Fruit fly (Drosophila melanogaster) whole organism, embryonic: ENCODE measurements around the gene CG31650.

Experiments
- Adf1 ChIP-seq: fragments of 200-800 bp; sonication (Bioruptor generic); IDR thresholded peaks from 2 replicates; pipeline ENCODE4 v1.3.6; 2022; ENCODE audit warnings: missing biosample characterization, missing genetic modification characterization
- Atf6 ChIP-seq: fragments of 200-800 bp; sonication (Bioruptor generic); IDR thresholded peaks from 2 replicates; pipeline ENCODE4 v1.3.6; 2022; ENCODE audit warnings: missing biosample characterization, missing genetic modification characterization
- Awh ChIP-seq: fragments of 200-800 bp; sonication (Bioruptor generic); IDR thresholded peaks from 2 replicates; pipeline ENCODE4, ENCODE4 v1.3.6; 2022; ENCODE audit warnings: missing biosample characterization, missing genetic modification characterization
- CG10274 ChIP-seq: fragments of 200-800 bp; sonication (Bioruptor generic); optimal IDR thresholded peaks from 3 replicates; lab custom pipeline; 2017; ENCODE audit warnings: missing biosample characterization, mild to moderate bottlenecking, missing genetic modification characterization
- CG11093 ChIP-seq: fragments of 200-800 bp; sonication (Bioruptor generic); IDR thresholded peaks from 3 replicates; pipeline ENCODE4 v1.3.6; 2022; ENCODE audit warnings: missing biosample characterization, missing genetic modification characterization
- CG12391 ChIP-seq: fragments of 200-800 bp; sonication (Bioruptor generic); optimal IDR thresholded peaks from 3 replicates; lab custom pipeline; 2018; ENCODE audit warnings: missing biosample characterization, mild to moderate bottlenecking, missing genetic modification characterization, moderate library complexity
- CG13287 ChIP-seq: fragments of 200-800 bp; sonication (Bioruptor generic); IDR thresholded peaks from 2 replicates; pipeline ENCODE4 v1.3.6; 2022; ENCODE audit warnings: missing biosample characterization, missing genetic modification characterization; ENCODE audit not compliant: partially characterized antibody
- CG13894 ChIP-seq: fragments of 200-800 bp; sonication (Bioruptor generic); optimal IDR thresholded peaks from 3 replicates; lab custom pipeline; 2018; ENCODE audit warnings: missing biosample characterization, mild to moderate bottlenecking, missing genetic modification characterization, moderate library complexity
- CG17385 ChIP-seq: fragments of 200-800 bp; sonication (Bioruptor generic); optimal IDR thresholded peaks from 3 replicates; lab custom pipeline; 2018; ENCODE audit warnings: missing biosample characterization, mild to moderate bottlenecking, missing genetic modification characterization
- CG18599 ChIP-seq: fragments of 200-800 bp; sonication (Bioruptor generic); optimal IDR thresholded peaks from 3 replicates; lab custom pipeline; 2017; ENCODE audit warnings: missing biosample characterization, missing genetic modification characterization, mild to moderate bottlenecking, moderate library complexity, missing genetic modification reagents
- CG2875 ChIP-seq: fragments of 200-800 bp; sonication (Bioruptor generic); optimal IDR thresholded peaks from 2 replicates; lab custom pipeline; 2017; ENCODE audit warnings: missing biosample characterization, mild to moderate bottlenecking, missing genetic modification characterization, missing genetic modification reagents
- CG3838 ChIP-seq: fragments of 200-800 bp; sonication (Bioruptor generic); optimal IDR thresholded peaks from 3 replicates; lab custom pipeline; 2016; ENCODE audit warnings: missing biosample characterization, missing genetic modification characterization
- CG5180 ChIP-seq: fragments of 200-800 bp; sonication (Bioruptor generic); optimal IDR thresholded peaks from 3 replicates; lab custom pipeline; 2017; ENCODE audit warnings: missing biosample characterization, missing genetic modification characterization, mild to moderate bottlenecking, moderate library complexity, missing genetic modification reagents
- CG7987 ChIP-seq: fragments of 200-800 bp; sonication (Bioruptor generic); optimal IDR thresholded peaks from 2 replicates; lab custom pipeline; 2018; ENCODE audit warnings: missing biosample characterization, mild to moderate bottlenecking, missing genetic modification characterization, moderate library complexity
- CG8281 ChIP-seq: fragments of 200-800 bp; sonication (Bioruptor generic); optimal IDR thresholded peaks from 2 replicates; lab custom pipeline; 2018; ENCODE audit warnings: missing biosample characterization, mild to moderate bottlenecking, missing genetic modification characterization, moderate library complexity
- CG9215 ChIP-seq: fragments of 200-800 bp; sonication (Bioruptor generic); IDR thresholded peaks from 2 replicates; pipeline ENCODE4 v1.3.6; 2022; ENCODE audit warnings: missing biosample characterization, missing genetic modification characterization
- D19A ChIP-seq: fragments of 200-800 bp; optimal IDR thresholded peaks from 3 replicates; lab custom pipeline; 2019; ENCODE audit warnings: missing biosample characterization, mild to moderate bottlenecking, missing genetic modification characterization, moderate library complexity
- D19B ChIP-seq: fragments of 200-800 bp; sonication (Bioruptor generic); optimal IDR thresholded peaks from 2 replicates; lab custom pipeline; 2017; ENCODE audit warnings: missing biosample characterization, mild to moderate bottlenecking, missing genetic modification characterization
- Deaf1 ChIP-seq: fragments of 200-800 bp; optimal IDR thresholded peaks from 3 replicates; lab custom pipeline; 2019; ENCODE audit warnings: missing biosample characterization, mild to moderate bottlenecking, missing genetic modification characterization, moderate library complexity
- Elba2 ChIP-seq: fragments of 200-800 bp; sonication (Bioruptor generic); optimal IDR thresholded peaks from 3 replicates; lab custom pipeline; 2016; ENCODE audit warnings: missing biosample characterization, missing genetic modification characterization
- Mad ChIP-seq: fragments of 200-800 bp; sonication (Bioruptor generic); optimal IDR thresholded peaks from 2 replicates; lab custom pipeline; 2016; ENCODE audit warnings: missing biosample characterization, missing genetic modification characterization
- NC2α ChIP-seq: fragments of 200-800 bp; sonication (Bioruptor generic); optimal IDR thresholded peaks from 2 replicates; lab custom pipeline; 2016; ENCODE audit warnings: missing biosample characterization, missing genetic modification characterization
- NFAT ChIP-seq: fragments of 200-800 bp; sonication (Bioruptor generic); IDR thresholded peaks from 2 replicates; pipeline ENCODE4 v1.3.6; 2022; ENCODE audit warnings: missing biosample characterization, missing genetic modification characterization
- Oaz ChIP-seq: fragments of 200-800 bp; sonication (Bioruptor generic); IDR thresholded peaks from 2 replicates; pipeline ENCODE4 v1.3.6; 2022; ENCODE audit warnings: missing biosample characterization, missing genetic modification characterization
- Sox102F ChIP-seq: fragments of 200-800 bp; sonication (Bioruptor generic); optimal IDR thresholded peaks from 2 replicates; lab custom pipeline; 2018; ENCODE audit warnings: missing biosample characterization, mild to moderate bottlenecking, missing genetic modification characterization, moderate library complexity
- Stat92E ChIP-seq, 3 experiments: fragments of >200 bp in 2 of 3; fragments of 200-800 bp in 1 of 3; sonication (Bioruptor generic) in 1 of 3; optimal IDR thresholded peaks; 2 replicates each; lab custom pipeline; 2017 to 2019; ENCODE audit warnings: missing biosample characterization in 3 of 3, missing genetic modification characterization in 3 of 3, mild to moderate bottlenecking in 1 of 3, moderate library complexity in 1 of 3
- TFAM ChIP-seq: fragments of 200-800 bp; sonication (Bioruptor generic); optimal IDR thresholded peaks from 2 replicates; lab custom pipeline; 2017; ENCODE audit warnings: missing biosample characterization, missing genetic modification characterization, inconsistent platforms
- Taf1 ChIP-seq: fragments of 200-800 bp; sonication (Bioruptor generic); IDR thresholded peaks from 2 replicates; pipeline ENCODE4 v1.3.6; 2022; ENCODE audit warnings: missing biosample characterization, missing genetic modification characterization
- Vsx1 ChIP-seq: fragments of 200-800 bp; sonication (Bioruptor generic); optimal IDR thresholded peaks from 2 replicates; lab custom pipeline; 2017; ENCODE audit warnings: missing biosample characterization, mild to moderate bottlenecking, missing genetic modification characterization, missing genetic modification reagents
- Xrp1 ChIP-seq: fragments of 200-800 bp; sonication (Bioruptor generic); IDR thresholded peaks from 2 replicates; pipeline ENCODE4 v1.3.6; 2022; ENCODE audit warnings: missing biosample characterization, missing genetic modification characterization
- da ChIP-seq: fragments of 200-800 bp; sonication (Bioruptor generic); optimal IDR thresholded peaks from 2 replicates; lab custom pipeline; 2016; ENCODE audit warnings: missing biosample characterization, missing genetic modification characterization
- dati ChIP-seq: fragments of 200-800 bp; sonication (Bioruptor generic); IDR thresholded peaks from 2 replicates; pipeline ENCODE4 v1.3.6; 2022; ENCODE audit warnings: missing biosample characterization, missing genetic modification characterization
- dimm ChIP-seq: fragments of 200-800 bp; sonication (Bioruptor generic); IDR thresholded peaks from 2 replicates; pipeline ENCODE4 v1.3.6; 2022; ENCODE audit warnings: missing biosample characterization, missing genetic modification characterization
- disco-r ChIP-seq: fragments of 200-800 bp; sonication (Bioruptor generic); optimal IDR thresholded peaks from 2 replicates; lab custom pipeline; 2016; ENCODE audit warnings: missing biosample characterization, missing genetic modification characterization
- dmrt99B ChIP-seq: fragments of 200-800 bp; sonication (Bioruptor generic); optimal IDR thresholded peaks from 2 replicates; lab custom pipeline; 2018; ENCODE audit warnings: missing biosample characterization, mild to moderate bottlenecking, missing genetic modification characterization, moderate library complexity
- ewg ChIP-seq: fragments of 200-800 bp; sonication (Bioruptor generic); optimal IDR thresholded peaks from 3 replicates; lab custom pipeline; 2017; ENCODE audit warnings: mild to moderate bottlenecking, missing biosample characterization, missing genetic modification reagents, missing genetic modification characterization
- eyg ChIP-seq: fragments of 200-800 bp; sonication (Bioruptor generic); optimal IDR thresholded peaks from 3 replicates; lab custom pipeline; 2016; ENCODE audit warnings: missing biosample characterization, missing genetic modification characterization
- fru ChIP-seq: fragments of >200 bp; optimal IDR thresholded peaks from 2 replicates; lab custom pipeline; 2017
- gsb-n ChIP-seq: fragments of 200-800 bp; sonication (Bioruptor generic); optimal IDR thresholded peaks from 3 replicates; lab custom pipeline; 2018; ENCODE audit warnings: missing biosample characterization, mild to moderate bottlenecking, missing genetic modification characterization
- kni ChIP-seq: fragments of 200-800 bp; sonication (Bioruptor generic); optimal IDR thresholded peaks from 3 replicates; lab custom pipeline; 2017; ENCODE audit warnings: mild to moderate bottlenecking, missing biosample characterization, missing genetic modification reagents, missing genetic modification characterization
- lilli ChIP-seq: fragments of 200-800 bp; sonication (Bioruptor generic); optimal IDR thresholded peaks from 3 replicates; lab custom pipeline; 2016; ENCODE audit warnings: missing biosample characterization, missing genetic modification characterization
- lmd ChIP-seq: fragments of 200-800 bp; sonication (Bioruptor generic); IDR thresholded peaks from 2 replicates; pipeline ENCODE4 v1.3.6; 2022; ENCODE audit warnings: missing biosample characterization, missing genetic modification characterization
- mld ChIP-seq: fragments of 200-800 bp; sonication (Bioruptor generic); IDR thresholded peaks from 3 replicates; pipeline ENCODE4 v1.3.6; 2022; ENCODE audit warnings: missing biosample characterization, missing genetic modification characterization; ENCODE audit not compliant: partially characterized antibody
- nerfin-2 ChIP-seq: fragments of 200-800 bp; sonication (Bioruptor generic); IDR thresholded peaks from 2 replicates; pipeline ENCODE4 v1.3.6; 2022; ENCODE audit warnings: missing biosample characterization, missing genetic modification characterization; ENCODE audit not compliant: partially characterized antibody
- onecut ChIP-seq: fragments of 200-800 bp; sonication (Bioruptor generic); IDR thresholded peaks from 2 replicates; pipeline ENCODE4 v1.3.6; 2022; ENCODE audit warnings: missing biosample characterization, missing genetic modification characterization
- pnt ChIP-seq: fragments of 200-800 bp; sonication (Bioruptor generic); optimal IDR thresholded peaks from 3 replicates; lab custom pipeline; 2016; ENCODE audit warnings: missing biosample characterization, missing genetic modification characterization
- repo ChIP-seq: fragments of 200-800 bp; sonication (Bioruptor generic); optimal IDR thresholded peaks from 2 replicates; lab custom pipeline; 2016; ENCODE audit warnings: missing biosample characterization, missing genetic modification characterization
- sc ChIP-seq, 3 experiments: fragments of >200 bp in 2 of 3; fragments of 200-800 bp in 1 of 3; sonication (Bioruptor generic) in 1 of 3; optimal IDR thresholded peaks; 2 replicates in 2 of 3; 3 replicates in 1 of 3; lab custom pipeline; 2017; ENCODE audit warnings: mild to moderate bottlenecking in 1 of 3, missing biosample characterization in 1 of 3, missing genetic modification characterization in 1 of 3, missing genetic modification reagents in 1 of 3
- vnd ChIP-seq: fragments of 200-800 bp; sonication (Bioruptor generic); IDR thresholded peaks from 3 replicates; pipeline ENCODE4 v1.3.6; 2022; ENCODE audit warnings: missing biosample characterization, missing genetic modification characterization; ENCODE audit not compliant: partially characterized antibody

The CG31650 gene

DNA sequence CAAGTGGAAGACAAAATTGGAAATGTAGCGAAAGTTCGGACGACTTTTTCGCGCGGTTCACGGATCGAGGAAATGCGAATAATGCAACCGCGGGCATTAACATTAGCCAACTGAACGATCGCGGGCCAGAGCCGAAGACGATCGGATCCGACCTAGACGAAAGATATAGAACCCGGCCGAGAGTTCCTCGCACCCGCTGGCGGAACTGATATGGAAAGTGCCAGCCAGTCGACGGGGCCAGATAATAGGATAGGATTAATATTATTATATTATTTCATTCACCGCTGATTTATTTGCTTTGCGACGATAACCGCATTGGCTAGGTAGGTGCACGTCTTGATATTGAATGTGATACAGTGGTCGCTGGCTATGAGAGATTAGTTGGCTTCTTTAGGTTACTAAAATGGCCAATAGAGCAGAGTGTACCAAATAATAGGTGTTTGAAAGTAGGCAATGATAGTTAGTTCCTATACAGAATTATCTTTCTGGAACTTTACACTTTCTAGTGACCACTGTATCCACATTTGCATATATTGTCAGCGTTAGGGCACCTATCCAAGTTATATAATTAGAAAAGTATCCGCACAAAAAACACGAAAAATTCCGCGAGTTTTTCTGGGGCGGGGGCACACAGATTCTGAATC lies 45.0 kb downstream of the CG31650 start (continued):
- TF ChIP-seq Oaz (GFP tag; lab: Robert Waterston, UW) (no peak), CG11093 (peak; percentile 69), nerfin-2 (GFP tag; lab: Robert Waterston, UW) (no peak), Awh (GFP tag; lab: Robert Waterston, UW) (peak; percentile 56; the same call in 1 of the 2 replicates), CG3838 (GFP tag; lab: Kevin White, UChicago) (no peak), TFAM (GFP tag; lab: Kevin White, UChicago) (no peak), dmrt99B (tag; lab: Kevin White, UChicago) (peak; percentile 71), CG7987 (GFP tag; lab: Kevin White, UChicago) (no peak), CG2875 (no peak), CG10274 (peak; percentile 28), Taf1 (GFP tag; lab: Robert Waterston, UW) (peak; percentile 68), dimm (GFP tag; lab: Robert Waterston, UW) (0 out of 2 replicates have a peak, but pooled peaks have one; percentile 25), Deaf1 (tag; lab: Kevin White, UChicago) (peak; percentile 41), D19A (tag; lab: Kevin White, UChicago) (no peak), sc (optimal IDR thresholded peaks at IDR 0.05; lab: Kevin White, UChicago) (no peak), sc (GFP tag; optimal IDR thresholded peaks at IDR 0.05; lab: Kevin White, UChicago) (peak; percentile 57), dati (GFP tag; lab: Robert Waterston, UW) (0 out of 2 replicates have a peak, but pooled peaks have one; percentile 49), Sox102F (GFP tag; lab: Kevin White, UChicago) (peak; percentile 76), CG17385 (GFP tag; lab: Kevin White, UChicago) (peak; percentile 60), lilli (GFP tag; lab: Kevin White, UChicago) (peak; percentile 67), Elba2 (no peak), da (no peak), D19B (GFP tag; lab: Kevin White, UChicago) (peak; percentile 53), NC2α (GFP tag; lab: Kevin White, UChicago) (peak; percentile 14), ewg (GFP tag; lab: Kevin White, UChicago) (peak; percentile 41), onecut (peak; percentile 45), fru (lab: Kevin White, UChicago) (no peak), CG13894 (tag; lab: Kevin White, UChicago) (peak; percentile 33), pnt (GFP tag; lab: Kevin White, UChicago) (peak; percentile 56), Mad (GFP tag; lab: Kevin White, UChicago) (peak; percentile 41), CG13287 (GFP tag; lab: Robert Waterston, UW) (no peak), mld (no peak), Xrp1 (GFP tag; lab: Robert Waterston, UW) (peak; percentile 73), repo (GFP tag; lab: Kevin White, UChicago) (peak; percentile 35), NFAT (GFP tag; lab: Robert Waterston, UW) (peak; percentile 66), CG18599 (GFP tag; lab: Kevin White, UChicago) (peak; percentile 78), disco-r (GFP tag; lab: Kevin White, UChicago) (no peak), eyg (peak; percentile 19), CG5180 (GFP tag; lab: Kevin White, UChicago) (peak; percentile 22), CG9215 (GFP tag; lab: Robert Waterston, UW) (peak; percentile 55; the same call in 1 of the 2 replicates), Atf6 (peak; percentile 70; the same call in 1 of the 2 replicates), Vsx1 (peak; percentile 35), lmd (peak; percentile 82), vnd (no peak), CG8281 (tag; lab: Kevin White, UChicago) (peak; percentile 33), gsb-n (tag; lab: Kevin White, UChicago) (peak; percentile 56), Stat92E (GFP tag; optimal IDR thresholded peaks at IDR 0.05; lab: Kevin White, UChicago) (no peak), CG12391 (peak; percentile 60), kni (no peak), Adf1 (GFP tag; lab: Robert Waterston, UW) (no peak)
